Worm (Caenorhabditis elegans) whole organism, young adult: ENCODE data around the gene ZK6.8.

Source experiments
- F39B2.1 ChIP-seq: fragments of 200-800 bp; sonication (Bioruptor generic); IDR thresholded peaks from 2 replicates; pipeline ENCODE4 v1.3.6; 2022; ENCODE audit warnings: missing genetic modification reagents, missing genetic modification characterization, missing compliant biosample characterization
- F55B11.4 ChIP-seq: sonication (generic microtip); optimal IDR thresholded peaks from 2 replicates; lab custom pipeline; 2016; ENCODE audit warnings: missing compliant biosample characterization, missing genetic modification characterization, borderline replicate concordance; ENCODE audit not compliant: insufficient read depth
- F57A8.1 ChIP-seq: fragments of 200-800 bp; sonication (Bioruptor generic); optimal IDR thresholded peaks from 2 replicates; lab custom pipeline; 2018; ENCODE audit warnings: mild to moderate bottlenecking, missing genetic modification characterization, moderate library complexity, missing compliant biosample characterization
- K11D2.4 ChIP-seq: fragments of 200-800 bp; sonication (Bioruptor generic); IDR thresholded peaks from 2 replicates; pipeline ENCODE4 v1.3.6; 2022; ENCODE audit warnings: missing genetic modification reagents, missing genetic modification characterization, missing compliant biosample characterization
- T26A5.8 ChIP-seq: sonication (generic microtip); optimal IDR thresholded peaks from 2 replicates; lab custom pipeline; 2016; ENCODE audit warnings: missing genetic modification characterization, missing compliant biosample characterization
- ama-1 ChIP-seq, 3 experiments: fragments of 150-350 bp in 1 of 3; sonication (generic microtip) in 2 of 3; optimal IDR thresholded peaks; 2 replicates each; lab custom pipeline; 2014 to 2018; ENCODE audit warnings: missing biosample characterization in 2 of 3, missing genetic modification characterization in 2 of 3, missing genetic modification reagents in 2 of 3
- aptf-2 ChIP-seq: fragments of 200-800 bp; sonication (Bioruptor generic); conservative IDR thresholded peaks from 2 replicates; pipeline ENCODE4 v1.3.6; 2022; ENCODE audit warnings: missing genetic modification reagents, missing genetic modification characterization, missing compliant biosample characterization
- atf-7 ChIP-seq: sonication (generic microtip); optimal IDR thresholded peaks from 2 replicates; lab custom pipeline; 2017; ENCODE audit warnings: mild to moderate bottlenecking, missing genetic modification characterization, missing compliant biosample characterization
- attf-3 ChIP-seq: fragments of 200-800 bp; sonication (Bioruptor generic); conservative IDR thresholded peaks from 2 replicates; pipeline ENCODE4 v1.3.6; 2022; ENCODE audit warnings: missing genetic modification reagents, missing genetic modification characterization, missing compliant biosample characterization
- attf-5 ChIP-seq: fragments of 200-800 bp; sonication (Bioruptor generic); optimal IDR thresholded peaks from 2 replicates; lab custom pipeline; 2018; ENCODE audit warnings: mild to moderate bottlenecking, missing genetic modification characterization, missing compliant biosample characterization
- bed-1 ChIP-seq: fragments of 200-800 bp; sonication (Bioruptor generic); IDR thresholded peaks from 2 replicates; pipeline ENCODE4 v1.3.6; 2022; ENCODE audit warnings: missing genetic modification reagents, missing genetic modification characterization, missing compliant biosample characterization
- ccch-3 ChIP-seq: fragments of 200-800 bp; sonication (Bioruptor generic); optimal IDR thresholded peaks from 2 replicates; lab custom pipeline; 2018; ENCODE audit warnings: mild to moderate bottlenecking, missing genetic modification characterization, missing compliant biosample characterization
- ceh-40 ChIP-seq: fragments of 200-800 bp; sonication (Bioruptor generic); IDR thresholded peaks from 2 replicates; pipeline ENCODE4 v1.3.6; 2022; ENCODE audit warnings: missing genetic modification characterization, missing compliant biosample characterization
- hsf-1 ChIP-seq: fragments of 200-800 bp; sonication (Bioruptor generic); IDR thresholded peaks from 2 replicates; pipeline ENCODE4 v1.3.6; 2022; ENCODE audit warnings: missing genetic modification reagents, missing genetic modification characterization, missing compliant biosample characterization
- lag-1 ChIP-seq: fragments of 200-800 bp; sonication (Bioruptor generic); IDR thresholded peaks from 2 replicates; pipeline ENCODE4 v1.3.6; 2022; ENCODE audit warnings: missing genetic modification reagents, missing genetic modification characterization, missing compliant biosample characterization
- let-607 ChIP-seq, 2 experiments: fragments of 200-800 bp in 1 of 2; sonication (Bioruptor generic) in 1 of 2; sonication (generic microtip) in 1 of 2; optimal IDR thresholded peaks; 2 replicates each; lab custom pipeline; 2016 to 2018; ENCODE audit warnings: mild to moderate bottlenecking in 2 of 2, missing compliant biosample characterization in 2 of 2, missing genetic modification characterization in 2 of 2, moderate library complexity in 2 of 2, missing genotype in 1 of 2
- lin-26 ChIP-seq: fragments of 200-800 bp; sonication (Bioruptor generic); IDR thresholded peaks from 2 replicates; pipeline ENCODE4 v1.3.6; 2022; ENCODE audit warnings: missing genetic modification reagents, missing genetic modification characterization, missing compliant biosample characterization
- lin-35 ChIP-seq, 3 experiments: fragments of 150-350 bp in 2 of 3; sonication (generic microtip) in 1 of 3; optimal IDR thresholded peaks; 2 replicates each; lab custom pipeline; 2014 to 2018; ENCODE audit warnings: missing biosample characterization in 3 of 3, missing genetic modification characterization in 3 of 3, missing genetic modification reagents in 3 of 3
- nhr-80 ChIP-seq: sonication (generic microtip); optimal IDR thresholded peaks from 2 replicates; lab custom pipeline; 2016; ENCODE audit warnings: missing genetic modification characterization, missing compliant biosample characterization
- nhr-90 ChIP-seq: sonication (generic microtip); optimal IDR thresholded peaks from 2 replicates; lab custom pipeline; 2016; ENCODE audit warnings: missing genotype, mild to moderate bottlenecking, missing genetic modification characterization, missing compliant biosample characterization
- pbrm-1 ChIP-seq: fragments of 200-800 bp; sonication (Bioruptor generic); IDR thresholded peaks from 2 replicates; pipeline ENCODE4 v1.3.6; 2022; ENCODE audit warnings: missing genetic modification reagents, missing genetic modification characterization, missing compliant biosample characterization
- snpc-4 ChIP-seq, 5 experiments: fragments of 150-350 bp in 1 of 5; sonication (generic microtip) in 4 of 5; optimal IDR thresholded peaks; 2 replicates each; lab custom pipeline; 2014 to 2018; ENCODE audit warnings: missing genetic modification characterization in 5 of 5, missing biosample characterization in 3 of 5, antibody characterized with exemption in 2 of 5, mild to moderate bottlenecking in 2 of 5, missing compliant biosample characterization in 2 of 5, missing genotype in 2 of 5, moderate library complexity in 2 of 5, missing genetic modification reagents in 1 of 5
- unc-130 ChIP-seq: sonication (generic microtip); optimal IDR thresholded peaks from 2 replicates; lab custom pipeline; 2016; ENCODE audit warnings: missing genetic modification reagents, missing genetic modification characterization, missing compliant biosample characterization
- unc-62 ChIP-seq: fragments of 150-350 bp; optimal IDR thresholded peaks from 2 replicates; lab custom pipeline; 2014; ENCODE audit warnings: missing biosample characterization, missing genetic modification reagents, missing genetic modification characterization
- xnd-1 ChIP-seq: sonication (generic microtip); optimal IDR thresholded peaks from 2 replicates; lab custom pipeline; 2016; ENCODE audit warnings: missing genotype, missing genetic modification reagents, missing genetic modification characterization, missing compliant biosample characterization
- ztf-25 ChIP-seq: fragments of 200-800 bp; sonication (Bioruptor generic); IDR thresholded peaks from 2 replicates; pipeline ENCODE4 v1.3.6; 2022; ENCODE audit warnings: missing genetic modification reagents, missing genetic modification characterization, missing compliant biosample characterization
- ztf-3 ChIP-seq: fragments of 200-800 bp; sonication (Bioruptor generic); optimal IDR thresholded peaks from 2 replicates; lab custom pipeline; 2018; ENCODE audit warnings: mild to moderate bottlenecking, missing genetic modification characterization, missing compliant biosample characterization

ZK6.8 gene

ce11 chrV:404210-404669 lies 22.5 kb downstream of the ZK6.8 start, which contains the start of gene nhr-252 (continued):
- no peak for TF ChIP-seq pbrm-1 (GFP tag; lab: Robert Waterston, UW)

DNA sequence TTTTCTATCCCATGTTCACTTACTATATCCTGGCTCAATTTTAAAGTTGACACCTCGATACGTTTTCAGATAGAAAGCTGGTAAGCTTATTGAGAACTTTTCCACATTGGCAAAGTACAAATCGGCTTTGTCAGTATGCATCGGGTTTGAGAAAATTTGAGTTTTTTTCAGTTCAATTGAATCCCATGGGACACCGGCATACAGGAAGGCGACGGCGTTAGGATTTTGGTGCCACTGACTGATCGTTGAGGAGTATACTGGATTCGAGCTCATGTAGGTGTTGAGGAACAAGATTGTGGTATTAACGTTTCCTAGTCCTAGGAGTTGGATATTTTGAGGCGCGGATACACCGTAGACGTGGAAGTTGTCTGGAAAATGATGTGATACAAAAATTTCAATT lies 31.1 kb downstream of the ZK6.8 start:
- TF ChIP-seq F57A8.1 (GFP tag; lab: Kevin White, UChicago) (no peak), nhr-90 (tag; lab: Kevin White, UChicago) (no peak), F39B2.1 (GFP tag; lab: Robert Waterston, UW) (no peak), lin-26 (no peak), F55B11.4 (tag; lab: Kevin White, UChicago) (no peak), ztf-3 (GFP tag; lab: Kevin White, UChicago) (no peak), xnd-1 (tag; lab: Kevin White, UChicago) (no peak), lag-1 (GFP tag; lab: Robert Waterston, UW) (no peak), hsf-1 (GFP tag; lab: Robert Waterston, UW) (no peak), bed-1 (GFP tag; lab: Robert Waterston, UW) (no peak), aptf-2 (GFP tag; lab: Robert Waterston, UW) (no peak), ztf-25 (no peak), T26A5.8 (tag; lab: Kevin White, UChicago) (no peak)

ce11 chrV:414630-415029 lies 32.9 kb downstream of the ZK6.8 start, which contains the start of gene dod-19:
Gene dod-19, minus strand, starts transcription at chrV:414759.
- TF ChIP-seq ama-1 (optimal IDR thresholded peaks at IDR 0.05; lab: Kevin White, UChicago) (no peak), ama-1 (GFP tag; optimal IDR thresholded peaks at IDR 0.05; lab: Kevin White, UChicago) (no peak), nhr-80 (tag; lab: Kevin White, UChicago) (peak; percentile 17), unc-130 (GFP tag; lab: Kevin White, UChicago) (no peak), attf-3 (GFP tag; lab: Robert Waterston, UW) (no peak)
- TF ChIP-seq, all 124 proteins: peak for 1

- TF ChIP-seq unc-62 (peak; percentile 46), ccch-3 (GFP tag; lab: Kevin White, UChicago) (no peak), nhr-80 (tag; lab: Kevin White, UChicago) (peak; percentile 24), attf-5 (GFP tag; lab: Kevin White, UChicago) (no peak), K11D2.4 (GFP tag; lab: Robert Waterston, UW) (no peak)
Observed at ce11 chrV:415072-415471, 33.4 kb downstream of the ZK6.8 start.

ce11 chrV:417656-418353 lies 36.1 kb downstream of the ZK6.8 start, which contains the start of gene irg-8:
Gene irg-8, minus strand, starts transcription at chrV:417706.
- no peak for TF ChIP-seq snpc-4 (GFP tag; optimal IDR thresholded peaks at IDR 0.05; lab: Kevin White, UChicago)
- no peak for TF ChIP-seq snpc-4 (tag; optimal IDR thresholded peaks at IDR 0.05; lab: Kevin White, UChicago)
- TF ChIP-seq unc-62, result peak; percentile 70
- no peak for TF ChIP-seq lin-35 (GFP tag; optimal IDR thresholded peaks at IDR 0.05; lab: Kevin White, UChicago)
- TF ChIP-seq let-607 (tag; optimal IDR thresholded peaks at IDR 0.05; lab: Kevin White, UChicago), result peak in 1 of 2 experiments; percentile 45
- peak; percentile 79 for TF ChIP-seq atf-7 (tag; lab: Kevin White, UChicago)
- TF ChIP-seq nhr-80 (tag; lab: Kevin White, UChicago), result peak; percentile 35

DNA sequence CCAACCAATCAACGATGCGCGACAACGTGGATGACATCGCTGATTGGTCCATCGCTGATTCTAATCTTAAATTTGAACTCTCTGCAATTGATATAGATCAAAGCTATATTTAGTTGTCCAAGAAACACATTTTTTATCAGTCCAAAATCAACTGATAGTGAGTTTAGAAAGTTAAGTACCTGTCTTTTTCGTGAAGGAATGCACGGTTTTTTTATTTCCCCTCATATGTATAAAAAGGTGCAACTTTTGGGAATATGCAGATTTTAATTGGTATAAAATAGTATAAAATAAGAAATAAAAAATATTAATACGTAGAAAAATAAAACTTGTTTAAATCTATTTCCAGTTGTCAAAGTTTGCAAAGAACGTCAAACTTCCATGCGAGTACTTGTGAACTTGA lies 36.7 kb downstream of the ZK6.8 start, which contains the start of gene Y39D8A.1:
Gene Y39D8A.1 (plus strand): TSS at position 301 of the 400 bp plus-strand sequence.
- no peak for TF ChIP-seq nhr-80 (tag; lab: Kevin White, UChicago)
- no peak for TF ChIP-seq ceh-40 (GFP tag; lab: Robert Waterston, UW)
- TF ChIP-seq, all 124 proteins: peak for 0
